Worm (Caenorhabditis elegans) whole organism, L4 larva: ENCODE data around the gene R09A8.1.

Experiments used
- D1046.2 ChIP-seq: fragments of 200-800 bp; sonication (Bioruptor generic); IDR thresholded peaks from 2 replicates; pipeline ENCODE4 v1.3.6; 2022; ENCODE audit warnings: missing genetic modification characterization, missing compliant biosample characterization
- F37D6.2 ChIP-seq: sonication (generic microtip); optimal IDR thresholded peaks from 2 replicates; lab custom pipeline; 2016; ENCODE audit warnings: mild to moderate bottlenecking, missing genetic modification characterization, missing compliant biosample characterization
- F44E2.7 ChIP-seq: fragments of 200-800 bp; sonication (Bioruptor generic); IDR thresholded peaks from 2 replicates; pipeline ENCODE4 v2.1.2; 2022; ENCODE audit warnings: missing genetic modification characterization, missing compliant biosample characterization
- F49E8.2 ChIP-seq: sonication (generic microtip); optimal IDR thresholded peaks from 2 replicates; lab custom pipeline; 2016; ENCODE audit warnings: missing compliant biosample characterization, mild to moderate bottlenecking, missing genetic modification characterization, borderline replicate concordance
- T20F7.1 ChIP-seq: fragments of 200-800 bp; sonication (Bioruptor generic); optimal IDR thresholded peaks from 2 replicates; lab custom pipeline; 2018; ENCODE audit warnings: mild to moderate bottlenecking, missing genetic modification characterization, missing compliant biosample characterization
- T26A8.4 ChIP-seq: fragments of 200-800 bp; sonication (Bioruptor generic); IDR thresholded peaks from 2 replicates; pipeline ENCODE4 v1.3.6; 2022; ENCODE audit warnings: missing genetic modification characterization, missing compliant biosample characterization
- Y5F2A.4 ChIP-seq: fragments of 200-800 bp; sonication (Bioruptor generic); optimal IDR thresholded peaks from 2 replicates; lab custom pipeline; 2018; ENCODE audit warnings: mild to moderate bottlenecking, missing genetic modification characterization, missing compliant biosample characterization
- Y75B8A.6 ChIP-seq: fragments of 200-800 bp; sonication (Bioruptor generic); IDR thresholded peaks from 2 replicates; pipeline ENCODE4 v1.3.6; 2022; ENCODE audit warnings: missing genetic modification reagents, missing genetic modification characterization, missing compliant biosample characterization
- ZK337.2 ChIP-seq: fragments of 200-800 bp; sonication (Bioruptor generic); IDR thresholded peaks from 2 replicates; pipeline ENCODE4 v1.3.6; 2022; ENCODE audit warnings: missing genetic modification reagents, missing genetic modification characterization, missing compliant biosample characterization
- aha-1 ChIP-seq: fragments of 150-350 bp; peaks from one replicate; lab custom pipeline; 2014; ENCODE audit warnings: missing biosample characterization, missing genetic modification characterization
- ama-1 ChIP-seq: fragments of 150-350 bp; optimal IDR thresholded peaks from 2 replicates; lab custom pipeline; 2014; ENCODE audit warnings: inconsistent platforms, mixed read lengths
- attf-4 ChIP-seq: sonication (generic microtip); optimal IDR thresholded peaks from 3 replicates; lab custom pipeline; 2017; ENCODE audit warnings: missing biosample characterization, missing genetic modification characterization
- ceh-20 ChIP-seq: fragments of 200-800 bp; sonication (Bioruptor generic); IDR thresholded peaks from 2 replicates; pipeline ENCODE4 v1.3.6; 2022; ENCODE audit warnings: missing genetic modification reagents, missing genetic modification characterization, missing compliant biosample characterization
- ceh-28 ChIP-seq: fragments of 150-350 bp; optimal IDR thresholded peaks from 2 replicates; lab custom pipeline; 2014; ENCODE audit warnings: missing biosample characterization, missing genetic modification reagents, missing genetic modification characterization
- ceh-32 ChIP-seq: sonication (generic microtip); optimal IDR thresholded peaks from 2 replicates; lab custom pipeline; 2016; ENCODE audit warnings: mild to moderate bottlenecking, missing genetic modification characterization, missing compliant biosample characterization; ENCODE audit not compliant: poor library complexity
- ceh-62 ChIP-seq: sonication (generic microtip); optimal IDR thresholded peaks from 2 replicates; lab custom pipeline; 2017; ENCODE audit warnings: missing biosample characterization, missing genetic modification characterization
- ctbp-1 ChIP-seq: fragments of 200-800 bp; sonication (Bioruptor generic); IDR thresholded peaks from 2 replicates; pipeline ENCODE4 v1.3.6; 2022; ENCODE audit warnings: missing genetic modification reagents, missing genetic modification characterization, missing compliant biosample characterization
- daf-12 ChIP-seq: fragments of 150-350 bp; optimal IDR thresholded peaks from 2 replicates; lab custom pipeline; 2014; ENCODE audit warnings: missing biosample characterization, missing genetic modification reagents, missing genetic modification characterization
- daf-16 ChIP-seq, 3 experiments: sonication (generic microtip); optimal IDR thresholded peaks; 2 replicates each; lab custom pipeline; 2016 to 2017; ENCODE audit warnings: missing genetic modification characterization in 3 of 3, missing genetic modification reagents in 3 of 3, mild to moderate bottlenecking in 2 of 3, missing compliant biosample characterization in 2 of 3, missing biosample characterization in 1 of 3, moderate library complexity in 1 of 3
- duxl-1 ChIP-seq: sonication (generic microtip); optimal IDR thresholded peaks from 2 replicates; lab custom pipeline; 2016; ENCODE audit warnings: mild to moderate bottlenecking, missing genetic modification characterization, moderate library complexity, missing compliant biosample characterization; ENCODE audit not compliant: poor library complexity
- hlh-11 ChIP-seq: fragments of 200-800 bp; sonication (Bioruptor generic); optimal IDR thresholded peaks from 2 replicates; lab custom pipeline; 2018; ENCODE audit warnings: mild to moderate bottlenecking, missing genetic modification characterization, missing compliant biosample characterization
- hlh-30 ChIP-seq: sonication (generic microtip); optimal IDR thresholded peaks from 2 replicates; lab custom pipeline; 2017; ENCODE audit warnings: antibody characterized with exemption, mild to moderate bottlenecking, missing genetic modification characterization, missing compliant biosample characterization; ENCODE audit not compliant: insufficient read depth
- hmg-1.1 ChIP-seq: fragments of 200-800 bp; sonication (Bioruptor generic); IDR thresholded peaks from 2 replicates; pipeline ENCODE4 v1.3.6; 2022; ENCODE audit warnings: missing genetic modification reagents, missing genetic modification characterization, missing compliant biosample characterization
- lim-7 ChIP-seq: fragments of 200-800 bp; sonication (Bioruptor generic); IDR thresholded peaks from 2 replicates; pipeline ENCODE4 v1.3.6; 2022; ENCODE audit warnings: missing genetic modification characterization, missing compliant biosample characterization
- lir-3 ChIP-seq: sonication (generic microtip); optimal IDR thresholded peaks from 2 replicates; lab custom pipeline; 2016; ENCODE audit warnings: mild to moderate bottlenecking, missing genetic modification characterization, missing compliant biosample characterization
- mdt-29 ChIP-seq: fragments of 200-800 bp; sonication (Bioruptor generic); IDR thresholded peaks from 2 replicates; pipeline ENCODE4 v1.3.6; 2022; ENCODE audit warnings: missing genetic modification reagents, missing genetic modification characterization, missing compliant biosample characterization
- mes-2 ChIP-seq: sonication (generic microtip); optimal IDR thresholded peaks from 2 replicates; lab custom pipeline; 2016; ENCODE audit warnings: missing genotype, mild to moderate bottlenecking, missing genetic modification characterization, missing compliant biosample characterization; ENCODE audit not compliant: poor library complexity, severe bottlenecking
- mxl-3 ChIP-seq: fragments of 200-800 bp; sonication (Bioruptor generic); optimal IDR thresholded peaks from 2 replicates; lab custom pipeline; 2018; ENCODE audit warnings: mild to moderate bottlenecking, missing genetic modification characterization, missing compliant biosample characterization
- nhr-10 ChIP-seq: fragments of 150-350 bp; optimal IDR thresholded peaks from 2 replicates; lab custom pipeline; 2014; ENCODE audit warnings: missing biosample characterization, missing genetic modification characterization
- nhr-11 ChIP-seq: fragments of 150-350 bp; optimal IDR thresholded peaks from 2 replicates; lab custom pipeline; 2014; ENCODE audit warnings: missing biosample characterization, missing genetic modification characterization
- nhr-111 ChIP-seq: fragments of 200-800 bp; sonication (Bioruptor generic); optimal IDR thresholded peaks from 2 replicates; lab custom pipeline; 2018; ENCODE audit warnings: mild to moderate bottlenecking, missing genetic modification characterization, missing compliant biosample characterization
- nhr-237 ChIP-seq: sonication (generic microtip); optimal IDR thresholded peaks from 2 replicates; lab custom pipeline; 2017; ENCODE audit warnings: missing biosample characterization, missing genetic modification characterization
- nhr-25 ChIP-seq: sonication (generic microtip); optimal IDR thresholded peaks from 2 replicates; lab custom pipeline; 2017; ENCODE audit warnings: missing genetic modification characterization, mild to moderate bottlenecking, missing compliant biosample characterization, antibody characterized with exemption, moderate library complexity, borderline replicate concordance; ENCODE audit not compliant: insufficient read depth
- nhr-48 ChIP-seq: sonication (generic microtip); optimal IDR thresholded peaks from 2 replicates; lab custom pipeline; 2016; ENCODE audit warnings: mild to moderate bottlenecking, missing genetic modification characterization, missing compliant biosample characterization
- nhr-6 ChIP-seq: fragments of 150-350 bp; optimal IDR thresholded peaks from 2 replicates; lab custom pipeline; 2014; ENCODE audit warnings: missing biosample characterization, missing genetic modification characterization
- nhr-76 ChIP-seq: fragments of 150-350 bp; optimal IDR thresholded peaks from 2 replicates; lab custom pipeline; 2014; ENCODE audit warnings: missing biosample characterization, missing genetic modification characterization
- nhr-77 ChIP-seq: fragments of 150-350 bp; optimal IDR thresholded peaks from 2 replicates; lab custom pipeline; 2014; ENCODE audit warnings: missing biosample characterization, missing genetic modification characterization
- pqm-1 ChIP-seq: sonication (generic microtip); optimal IDR thresholded peaks from 2 replicates; lab custom pipeline; 2017; ENCODE audit warnings: missing biosample characterization, missing genetic modification characterization
- snpc-1.2 ChIP-seq: fragments of 200-800 bp; sonication (Bioruptor generic); IDR thresholded peaks from 2 replicates; pipeline ENCODE4 v1.3.6; 2022; ENCODE audit warnings: missing genetic modification reagents, missing genetic modification characterization, missing compliant biosample characterization
- snpc-4 ChIP-seq: fragments of 150-350 bp; optimal IDR thresholded peaks from 2 replicates; lab custom pipeline; 2014; ENCODE audit warnings: missing biosample characterization, missing genetic modification characterization
- spr-1 ChIP-seq: sonication (generic microtip); optimal IDR thresholded peaks from 2 replicates; lab custom pipeline; 2016; ENCODE audit warnings: mild to moderate bottlenecking, missing genetic modification characterization, missing compliant biosample characterization
- tag-97 ChIP-seq: fragments of 200-800 bp; sonication (Bioruptor generic); IDR thresholded peaks from 2 replicates; pipeline ENCODE4 v1.3.6; 2022; ENCODE audit warnings: missing genetic modification characterization, missing compliant biosample characterization
- unc-39 ChIP-seq: sonication (generic microtip); optimal IDR thresholded peaks from 2 replicates; lab custom pipeline; 2017; ENCODE audit warnings: missing biosample characterization, missing genetic modification characterization
- unc-62 ChIP-seq, 3 experiments: fragments of 150-350 bp in 1 of 3; sonication (generic microtip); optimal IDR thresholded peaks in 2 of 3; peaks in 1 of 3; 1 replicate in 1 of 3; 2 replicates in 2 of 3; lab custom pipeline; 2014 to 2017; ENCODE audit warnings: missing biosample characterization in 3 of 3, missing genetic modification characterization in 3 of 3, missing genetic modification reagents in 3 of 3, missing genotype in 1 of 3
- zfp-3 ChIP-seq: fragments of 200-800 bp; sonication (Bioruptor generic); conservative IDR thresholded peaks from 2 replicates; pipeline ENCODE4 v1.3.6; 2022; ENCODE audit warnings: missing genetic modification reagents, missing genetic modification characterization, missing compliant biosample characterization
- zip-2 ChIP-seq: fragments of 150-350 bp; optimal IDR thresholded peaks from 2 replicates; lab custom pipeline; 2014; ENCODE audit warnings: missing biosample characterization, missing genetic modification characterization
- ztf-11 ChIP-seq: fragments of 150-350 bp; optimal IDR thresholded peaks from 2 replicates; lab custom pipeline; 2014; ENCODE audit warnings: missing biosample characterization, missing genetic modification characterization
- ztf-7 ChIP-seq: fragments of 150-350 bp; optimal IDR thresholded peaks from 2 replicates; lab custom pipeline; 2014; ENCODE audit warnings: missing biosample characterization, missing genetic modification characterization

The R09A8.1 gene

ce11 chrX:12620310-12620709 lies 6.8 kb downstream of the R09A8.1 start:
- TF ChIP-seq nhr-10 (no peak), unc-62 (GFP tag; optimal IDR thresholded peaks at IDR 0.05 in 1 of 2; lab: Kevin White, UChicago) (peak in 1 of 2 experiments; percentile 91), unc-62 (tag; optimal IDR thresholded peaks at IDR 0.05; lab: Kevin White, UChicago) (no peak), hlh-30 (no peak), nhr-48 (no peak), aha-1 (tag; lab: Kevin White, UChicago) (peak; percentile 85)

- no peak for TF ChIP-seq ZK337.2 (GFP tag; lab: Robert Waterston, UW)
- TF ChIP-seq unc-39 (tag; lab: Kevin White, UChicago), result no peak
- TF ChIP-seq nhr-6 (tag; lab: Kevin White, UChicago), result no peak
- TF ChIP-seq T26A8.4 (GFP tag; lab: Robert Waterston, UW), result no peak
- no peak for TF ChIP-seq ceh-32 (tag; lab: Kevin White, UChicago)
- no peak for TF ChIP-seq aha-1 (tag; lab: Kevin White, UChicago)
- 0 out of 2 replicates have a peak, but pooled peaks have one; percentile 17 for TF ChIP-seq D1046.2 (GFP tag; lab: Robert Waterston, UW)
- TF ChIP-seq nhr-11 (tag; lab: Kevin White, UChicago), result no peak
- TF ChIP-seq mdt-29, result no peak
- TF ChIP-seq hmg-1.1, result no peak
- no peak for TF ChIP-seq Y75B8A.6 (GFP tag; lab: Robert Waterston, UW)
- peak in 1 of 2 experiments; percentile 42 for TF ChIP-seq unc-62 (GFP tag; optimal IDR thresholded peaks at IDR 0.05 in 1 of 2; lab: Kevin White, UChicago)
- no peak for TF ChIP-seq unc-62 (tag; optimal IDR thresholded peaks at IDR 0.05; lab: Kevin White, UChicago)
- TF ChIP-seq Y5F2A.4 (GFP tag; lab: Kevin White, UChicago), result no peak
- TF ChIP-seq nhr-237, result no peak
- TF ChIP-seq snpc-4, result no peak
- no peak for TF ChIP-seq lim-7 (GFP tag; lab: Robert Waterston, UW)
- no peak for TF ChIP-seq tag-97
- peak; percentile 56 for TF ChIP-seq hlh-30
- no peak for TF ChIP-seq nhr-76 (tag; lab: Kevin White, UChicago)
- TF ChIP-seq nhr-10, result peak; percentile 27
- no peak for TF ChIP-seq ceh-62
- TF ChIP-seq zip-2 (tag; lab: Kevin White, UChicago), result peak; percentile 15
- TF ChIP-seq T20F7.1 (GFP tag; lab: Kevin White, UChicago), result peak; percentile 24
- TF ChIP-seq ama-1 (lab: Kevin White, UChicago), result no peak
- TF ChIP-seq snpc-1.2 (GFP tag; lab: Robert Waterston, UW), result no peak
- TF ChIP-seq ceh-28, result no peak
- TF ChIP-seq hlh-11 (tag; lab: Kevin White, UChicago), result peak; percentile 81
- no peak for TF ChIP-seq lir-3
- TF ChIP-seq nhr-111 (GFP tag; lab: Kevin White, UChicago), result no peak
- TF ChIP-seq attf-4 (tag; lab: Kevin White, UChicago), result no peak
- TF ChIP-seq mxl-3 (GFP tag; lab: Kevin White, UChicago), result peak; percentile 50
- TF ChIP-seq ceh-20 (GFP tag; lab: Robert Waterston, UW), result peak; percentile 34; the same call in 1 of the 2 replicates
- no peak for TF ChIP-seq daf-12 (tag; lab: Kevin White, UChicago)
- TF ChIP-seq ctbp-1 (GFP tag; lab: Robert Waterston, UW), result no peak
- peak in 1 of 2 experiments; percentile 23 for TF ChIP-seq daf-16 (GFP tag; optimal IDR thresholded peaks at IDR 0.05; lab: Kevin White, UChicago)
- TF ChIP-seq daf-16 (tag; optimal IDR thresholded peaks at IDR 0.05; lab: Kevin White, UChicago), result peak; percentile 93
- TF ChIP-seq mes-2 (tag; lab: Kevin White, UChicago), result peak; percentile 17
- no peak for TF ChIP-seq F49E8.2 (tag; lab: Kevin White, UChicago)
- no peak for TF ChIP-seq spr-1 (tag; lab: Kevin White, UChicago)
- TF ChIP-seq nhr-25 (tag; lab: Kevin White, UChicago), result no peak
- TF ChIP-seq F37D6.2 (tag; lab: Kevin White, UChicago), result no peak
- no peak for TF ChIP-seq ztf-11
- no peak for TF ChIP-seq duxl-1 (tag; lab: Kevin White, UChicago)
- TF ChIP-seq pqm-1, result peak; percentile 85
- peak; percentile 70 for TF ChIP-seq nhr-77 (tag; lab: Kevin White, UChicago)
- TF ChIP-seq ztf-7 (tag; lab: Kevin White, UChicago), result no peak
- no peak for TF ChIP-seq nhr-48
- TF ChIP-seq F44E2.7 (GFP tag; lab: Robert Waterston, UW), result no peak
- TF ChIP-seq zfp-3 (GFP tag; lab: Robert Waterston, UW), result no peak
Observed at ce11 chrX:12627797-12628196, 14.2 kb downstream of the R09A8.1 start.
